Worm (Caenorhabditis elegans) whole organism, young adult: ENCODE measurements around the gene sra-34.

Experiments
- B0019.2 ChIP-seq: fragments of 200-800 bp; sonication (Bioruptor generic); conservative IDR thresholded peaks from 2 replicates; pipeline ENCODE4 v1.3.6; 2022; ENCODE audit warnings: missing genetic modification reagents, missing genetic modification characterization, missing compliant biosample characterization
- B0336.3 ChIP-seq: fragments of 200-800 bp; sonication (Bioruptor generic); IDR thresholded peaks from 2 replicates; pipeline ENCODE4 v1.3.6; 2022; ENCODE audit warnings: missing genetic modification characterization, missing compliant biosample characterization
- D2030.7 ChIP-seq: fragments of 200-800 bp; sonication (Bioruptor generic); IDR thresholded peaks from 2 replicates; pipeline ENCODE4 v1.3.6; 2022; ENCODE audit warnings: missing genetic modification reagents, missing genetic modification characterization, missing compliant biosample characterization
- F52B5.7 ChIP-seq: sonication (generic microtip); optimal IDR thresholded peaks from 2 replicates; lab custom pipeline; 2016; ENCODE audit warnings: mild to moderate bottlenecking, missing genetic modification characterization, missing compliant biosample characterization
- F57C9.4 ChIP-seq: sonication (generic microtip); optimal IDR thresholded peaks from 2 replicates; lab custom pipeline; 2017; ENCODE audit warnings: mild to moderate bottlenecking, missing genetic modification characterization, missing compliant biosample characterization
- K12H6.12 ChIP-seq: fragments of 200-800 bp; sonication (Bioruptor generic); optimal IDR thresholded peaks from 2 replicates; lab custom pipeline; 2018; ENCODE audit warnings: mild to moderate bottlenecking, missing genetic modification characterization, missing compliant biosample characterization
- T26A5.8 ChIP-seq: sonication (generic microtip); optimal IDR thresholded peaks from 2 replicates; lab custom pipeline; 2016; ENCODE audit warnings: missing genetic modification characterization, missing compliant biosample characterization
- Y53G8AR.9 ChIP-seq: fragments of 200-800 bp; sonication (Bioruptor generic); conservative IDR thresholded peaks from 2 replicates; pipeline ENCODE4 v1.3.6; 2022; ENCODE audit warnings: missing genetic modification reagents, missing genetic modification characterization, missing compliant biosample characterization
- Y56A3A.18 ChIP-seq: fragments of 200-800 bp; sonication (Bioruptor generic); IDR thresholded peaks from 2 replicates; pipeline ENCODE4 v1.3.6; 2022; ENCODE audit warnings: missing genetic modification reagents, missing genetic modification characterization, missing compliant biosample characterization
- Y67H2A.10 ChIP-seq: fragments of 200-800 bp; sonication (Bioruptor generic); conservative IDR thresholded peaks from 2 replicates; pipeline ENCODE4 v1.3.6; 2022; ENCODE audit warnings: missing genetic modification reagents, missing genetic modification characterization, missing compliant biosample characterization
- Y95B8A.8 ChIP-seq: fragments of 200-800 bp; sonication (Bioruptor generic); IDR thresholded peaks from 2 replicates; pipeline ENCODE4 v1.3.6; 2022; ENCODE audit warnings: missing genetic modification reagents, missing genetic modification characterization, missing compliant biosample characterization
- ZK185.1 ChIP-seq: sonication (generic microtip); optimal IDR thresholded peaks from 2 replicates; lab custom pipeline; 2016; ENCODE audit warnings: mild to moderate bottlenecking, missing genetic modification characterization, missing compliant biosample characterization; ENCODE audit not compliant: poor library complexity, severe bottlenecking
- ama-1 ChIP-seq, 3 experiments: fragments of 150-350 bp in 1 of 3; sonication (generic microtip) in 2 of 3; optimal IDR thresholded peaks; 2 replicates each; lab custom pipeline; 2014 to 2018; ENCODE audit warnings: missing biosample characterization in 2 of 3, missing genetic modification characterization in 2 of 3, missing genetic modification reagents in 2 of 3
- aptf-3 ChIP-seq: fragments of 200-800 bp; sonication (Bioruptor generic); IDR thresholded peaks from 2 replicates; pipeline ENCODE4 v1.3.6; 2022; ENCODE audit warnings: missing genetic modification characterization, missing compliant biosample characterization
- athp-1 ChIP-seq: sonication (generic microtip); optimal IDR thresholded peaks from 2 replicates; lab custom pipeline; 2017; ENCODE audit warnings: mild to moderate bottlenecking, missing genetic modification characterization, missing compliant biosample characterization
- attf-5 ChIP-seq: fragments of 200-800 bp; sonication (Bioruptor generic); optimal IDR thresholded peaks from 2 replicates; lab custom pipeline; 2018; ENCODE audit warnings: mild to moderate bottlenecking, missing genetic modification characterization, missing compliant biosample characterization
- attf-6 ChIP-seq: fragments of 200-800 bp; sonication (Bioruptor generic); IDR thresholded peaks from 2 replicates; pipeline ENCODE4 v1.3.6; 2022; ENCODE audit warnings: missing genetic modification reagents, missing genetic modification characterization, missing compliant biosample characterization
- ceh-27 ChIP-seq: fragments of 200-800 bp; sonication (Bioruptor generic); optimal IDR thresholded peaks from 2 replicates; lab custom pipeline; 2018; ENCODE audit warnings: mild to moderate bottlenecking, missing genetic modification characterization, moderate library complexity, missing compliant biosample characterization
- ceh-40 ChIP-seq: fragments of 200-800 bp; sonication (Bioruptor generic); IDR thresholded peaks from 2 replicates; pipeline ENCODE4 v1.3.6; 2022; ENCODE audit warnings: missing genetic modification characterization, missing compliant biosample characterization
- chd-7 ChIP-seq: sonication (generic microtip); optimal IDR thresholded peaks from 2 replicates; lab custom pipeline; 2016; ENCODE audit warnings: mild to moderate bottlenecking, missing genetic modification characterization, moderate library complexity, missing compliant biosample characterization
- dpff-1 ChIP-seq: sonication (generic microtip); optimal IDR thresholded peaks from 2 replicates; lab custom pipeline; 2017; ENCODE audit warnings: mild to moderate bottlenecking, missing genetic modification characterization, missing compliant biosample characterization
- dpl-1 ChIP-seq: fragments of 150-350 bp; optimal IDR thresholded peaks from 2 replicates; lab custom pipeline; 2014; ENCODE audit warnings: missing biosample characterization, missing genetic modification reagents, missing genetic modification characterization
- egrh-3 ChIP-seq: fragments of 200-800 bp; sonication (Bioruptor generic); IDR thresholded peaks from 2 replicates; pipeline ENCODE4 v1.3.6; 2022; ENCODE audit warnings: missing genetic modification reagents, missing genetic modification characterization, missing compliant biosample characterization
- ets-4 ChIP-seq: fragments of 200-800 bp; sonication (Bioruptor generic); optimal IDR thresholded peaks from 2 replicates; lab custom pipeline; 2018; ENCODE audit warnings: mild to moderate bottlenecking, missing genetic modification characterization, missing compliant biosample characterization
- hlh-26 ChIP-seq: fragments of 200-800 bp; sonication (Bioruptor generic); conservative IDR thresholded peaks from 2 replicates; pipeline ENCODE4 v1.3.6; 2022; ENCODE audit warnings: missing genetic modification reagents, missing genetic modification characterization, missing compliant biosample characterization
- hmg-1.2 ChIP-seq: fragments of 200-800 bp; sonication (Bioruptor generic); IDR thresholded peaks from 2 replicates; pipeline ENCODE4 v1.3.6; 2022; ENCODE audit warnings: missing genetic modification reagents, missing genetic modification characterization, missing compliant biosample characterization
- hmg-20 ChIP-seq: fragments of 200-800 bp; sonication (Bioruptor generic); IDR thresholded peaks from 2 replicates; pipeline ENCODE4 v1.3.6; 2022; ENCODE audit warnings: missing genetic modification reagents, missing genetic modification characterization, missing compliant biosample characterization
- hrde-1 ChIP-seq: sonication (generic microtip); optimal IDR thresholded peaks from 2 replicates; lab custom pipeline; 2016; ENCODE audit warnings: missing genetic modification characterization, mild to moderate bottlenecking, missing compliant biosample characterization, moderate library complexity, missing genotype, missing genetic modification reagents, borderline replicate concordance
- hsf-1 ChIP-seq: fragments of 200-800 bp; sonication (Bioruptor generic); IDR thresholded peaks from 2 replicates; pipeline ENCODE4 v1.3.6; 2022; ENCODE audit warnings: missing genetic modification reagents, missing genetic modification characterization, missing compliant biosample characterization
- lag-1 ChIP-seq: fragments of 200-800 bp; sonication (Bioruptor generic); IDR thresholded peaks from 2 replicates; pipeline ENCODE4 v1.3.6; 2022; ENCODE audit warnings: missing genetic modification reagents, missing genetic modification characterization, missing compliant biosample characterization
- let-526 ChIP-seq: fragments of 200-800 bp; sonication (Bioruptor generic); IDR thresholded peaks from 2 replicates; pipeline ENCODE4 v1.3.6; 2022; ENCODE audit warnings: missing genetic modification reagents, missing genetic modification characterization, missing compliant biosample characterization
- let-607 ChIP-seq, 2 experiments: fragments of 200-800 bp in 1 of 2; sonication (Bioruptor generic) in 1 of 2; sonication (generic microtip) in 1 of 2; optimal IDR thresholded peaks; 2 replicates each; lab custom pipeline; 2016 to 2018; ENCODE audit warnings: mild to moderate bottlenecking in 2 of 2, missing compliant biosample characterization in 2 of 2, missing genetic modification characterization in 2 of 2, moderate library complexity in 2 of 2, missing genotype in 1 of 2
- lin-54 ChIP-seq: fragments of 200-800 bp; sonication (Bioruptor generic); optimal IDR thresholded peaks from 2 replicates; lab custom pipeline; 2018; ENCODE audit warnings: mild to moderate bottlenecking, missing genetic modification characterization, missing compliant biosample characterization
- madf-6 ChIP-seq: fragments of 200-800 bp; sonication (Bioruptor generic); IDR thresholded peaks from 2 replicates; pipeline ENCODE4 v1.3.6; 2022; ENCODE audit warnings: missing genetic modification reagents, missing genetic modification characterization, missing compliant biosample characterization
- mel-28 ChIP-seq: sonication (generic microtip); optimal IDR thresholded peaks from 2 replicates; lab custom pipeline; 2016; ENCODE audit warnings: borderline replicate concordance, mild to moderate bottlenecking, missing genetic modification characterization, missing compliant biosample characterization
- mes-4 ChIP-seq: sonication (generic microtip); optimal IDR thresholded peaks from 2 replicates; lab custom pipeline; 2016; ENCODE audit warnings: missing genotype, missing genetic modification characterization, missing compliant biosample characterization
- nhr-179 ChIP-seq: sonication (generic microtip); optimal IDR thresholded peaks from 2 replicates; lab custom pipeline; 2016; ENCODE audit warnings: mild to moderate bottlenecking, missing genetic modification characterization, missing compliant biosample characterization
- rcor-1 ChIP-seq: fragments of 200-800 bp; sonication (Bioruptor generic); IDR thresholded peaks from 2 replicates; pipeline ENCODE4 v1.3.6; 2022; ENCODE audit warnings: missing genetic modification reagents, missing genetic modification characterization, missing compliant biosample characterization
- rpc-1 ChIP-seq, 2 experiments: fragments of 150-350 bp in 1 of 2; sonication (generic microtip) in 1 of 2; optimal IDR thresholded peaks; 2 replicates each; lab custom pipeline; 2014 to 2018; ENCODE audit warnings: missing biosample characterization in 1 of 2, missing genetic modification characterization in 1 of 2, missing genetic modification reagents in 1 of 2, missing genotype in 1 of 2
- sea-2 ChIP-seq: fragments of 200-800 bp; sonication (Bioruptor generic); IDR thresholded peaks from 2 replicates; pipeline ENCODE4 v1.3.6; 2022; ENCODE audit warnings: missing genetic modification characterization, missing compliant biosample characterization
- snpc-4 ChIP-seq, 5 experiments: fragments of 150-350 bp in 1 of 5; sonication (generic microtip) in 4 of 5; optimal IDR thresholded peaks; 2 replicates each; lab custom pipeline; 2014 to 2018; ENCODE audit warnings: missing genetic modification characterization in 5 of 5, missing biosample characterization in 3 of 5, antibody characterized with exemption in 2 of 5, mild to moderate bottlenecking in 2 of 5, missing compliant biosample characterization in 2 of 5, missing genotype in 2 of 5, moderate library complexity in 2 of 5, missing genetic modification reagents in 1 of 5
- tbx-9 ChIP-seq: sonication (generic microtip); optimal IDR thresholded peaks from 2 replicates; lab custom pipeline; 2016; ENCODE audit warnings: borderline replicate concordance, missing genetic modification characterization, inconsistent platforms, missing compliant biosample characterization
- tlf-1 ChIP-seq: fragments of 200-800 bp; sonication (Bioruptor generic); optimal IDR thresholded peaks from 2 replicates; lab custom pipeline; 2018; ENCODE audit warnings: mild to moderate bottlenecking, missing genetic modification characterization, missing compliant biosample characterization
- unc-130 ChIP-seq: sonication (generic microtip); optimal IDR thresholded peaks from 2 replicates; lab custom pipeline; 2016; ENCODE audit warnings: missing genetic modification reagents, missing genetic modification characterization, missing compliant biosample characterization
- zfh-2 ChIP-seq: fragments of 200-800 bp; sonication (Bioruptor generic); conservative IDR thresholded peaks from 2 replicates; pipeline ENCODE4 v1.3.6; 2022; ENCODE audit warnings: missing genetic modification reagents, missing genetic modification characterization, missing compliant biosample characterization
- ztf-25 ChIP-seq: fragments of 200-800 bp; sonication (Bioruptor generic); IDR thresholded peaks from 2 replicates; pipeline ENCODE4 v1.3.6; 2022; ENCODE audit warnings: missing genetic modification reagents, missing genetic modification characterization, missing compliant biosample characterization
- ztf-28 ChIP-seq: fragments of 200-800 bp; sonication (Bioruptor generic); IDR thresholded peaks from 2 replicates; pipeline ENCODE4 v1.3.6; 2022; ENCODE audit warnings: missing genetic modification reagents, missing genetic modification characterization, missing compliant biosample characterization
- ztf-3 ChIP-seq: fragments of 200-800 bp; sonication (Bioruptor generic); optimal IDR thresholded peaks from 2 replicates; lab custom pipeline; 2018; ENCODE audit warnings: mild to moderate bottlenecking, missing genetic modification characterization, missing compliant biosample characterization

Gene sra-34

ce11 chrII:4565205-4565604 lies 21.7 kb upstream of the sra-34 start (continued):
- TF ChIP-seq lag-1 (GFP tag; lab: Robert Waterston, UW) = no peak
- no peak for TF ChIP-seq snpc-4 (GFP tag; optimal IDR thresholded peaks at IDR 0.05; lab: Kevin White, UChicago)
- no peak for TF ChIP-seq snpc-4 (tag; optimal IDR thresholded peaks at IDR 0.05; lab: Kevin White, UChicago)
- no peak for TF ChIP-seq zfh-2 (GFP tag; lab: Robert Waterston, UW)
- no peak for TF ChIP-seq ztf-3 (GFP tag; lab: Kevin White, UChicago)
- no peak for TF ChIP-seq dpff-1 (tag; lab: Kevin White, UChicago)
- TF ChIP-seq dpl-1 (GFP tag; lab: Kevin White, UChicago) = no peak
- no peak for TF ChIP-seq lin-54 (GFP tag; lab: Kevin White, UChicago)
- TF ChIP-seq D2030.7 = peak; percentile 17; the same call in 1 of the 2 replicates
- peak; percentile 7 for TF ChIP-seq attf-5
- TF ChIP-seq rpc-1 (optimal IDR thresholded peaks at IDR 0.05; lab: Kevin White, UChicago) = peak; percentile 55
- TF ChIP-seq rpc-1 (tag; optimal IDR thresholded peaks at IDR 0.05; lab: Kevin White, UChicago) = peak; percentile 82
- no peak for TF ChIP-seq F52B5.7 (tag; lab: Kevin White, UChicago)
- TF ChIP-seq hmg-1.2 (GFP tag; lab: Robert Waterston, UW) = no peak; the same call in 1 of the 2 replicates
- no peak for TF ChIP-seq chd-7 (tag; lab: Kevin White, UChicago)
- no peak for TF ChIP-seq hlh-26
- no peak for TF ChIP-seq mel-28
- no peak for TF ChIP-seq Y95B8A.8
- no peak for TF ChIP-seq let-526 (GFP tag; lab: Robert Waterston, UW)
- TF ChIP-seq nhr-179 (tag; lab: Kevin White, UChicago) = no peak
- no peak for TF ChIP-seq ZK185.1
- no peak for TF ChIP-seq hmg-20 (GFP tag; lab: Robert Waterston, UW)
- no peak for TF ChIP-seq attf-6 (GFP tag; lab: Robert Waterston, UW)
- 0 out of 2 replicates have a peak, but pooled peaks have one; percentile 22 for TF ChIP-seq B0336.3
- no peak for TF ChIP-seq Y53G8AR.9 (GFP tag; lab: Robert Waterston, UW)
- TF ChIP-seq Y67H2A.10 (GFP tag; lab: Robert Waterston, UW) = no peak
- TF ChIP-seq hsf-1 (GFP tag; lab: Robert Waterston, UW) = no peak
- no peak for TF ChIP-seq aptf-3
- TF ChIP-seq T26A5.8 (tag; lab: Kevin White, UChicago) = no peak
- TF ChIP-seq ets-4 (GFP tag; lab: Kevin White, UChicago) = no peak
- TF ChIP-seq athp-1 (tag; lab: Kevin White, UChicago) = no peak
- no peak for TF ChIP-seq K12H6.12 (tag; lab: Kevin White, UChicago)
- no peak for TF ChIP-seq tlf-1 (GFP tag; lab: Kevin White, UChicago)
- no peak for TF ChIP-seq let-607 (tag; optimal IDR thresholded peaks at IDR 0.05; lab: Kevin White, UChicago)
- TF ChIP-seq ceh-40 = no peak
- TF ChIP-seq mes-4 = no peak
- no peak for TF ChIP-seq ceh-27 (GFP tag; lab: Kevin White, UChicago)
- no peak for TF ChIP-seq tbx-9 (tag; lab: Kevin White, UChicago)
- no peak for TF ChIP-seq F57C9.4 (tag; lab: Kevin White, UChicago)
- TF ChIP-seq madf-6 (GFP tag; lab: Robert Waterston, UW) = peak; percentile 42; the same call in 1 of the 2 replicates
- TF ChIP-seq unc-130 = no peak
- TF ChIP-seq rcor-1 (GFP tag; lab: Robert Waterston, UW) = no peak
- peak; percentile 33; the same call in 1 of the 2 replicates for TF ChIP-seq Y56A3A.18 (GFP tag; lab: Robert Waterston, UW)
- no peak for TF ChIP-seq ztf-28
- no peak for TF ChIP-seq hrde-1 (tag; lab: Kevin White, UChicago)
- no peak for TF ChIP-seq ama-1 (optimal IDR thresholded peaks at IDR 0.05; lab: Kevin White, UChicago)
- peak in 1 of 2 experiments; percentile 12 for TF ChIP-seq ama-1 (GFP tag; optimal IDR thresholded peaks at IDR 0.05; lab: Kevin White, UChicago)
- no peak for TF ChIP-seq B0019.2 (GFP tag; lab: Robert Waterston, UW)
- TF ChIP-seq ztf-25 (GFP tag; lab: Robert Waterston, UW) = no peak
- TF ChIP-seq sea-2 (GFP tag; lab: Robert Waterston, UW) = no peak
- no peak for TF ChIP-seq egrh-3 (GFP tag; lab: Robert Waterston, UW)
